Worm (Caenorhabditis elegans): ENCODE data around the gene degl-2.
"Not testable (repeated sequence)": the region's sequence is repeated elsewhere in the genome, so short reads cannot be mapped to it uniquely, and the experiment has no call there.

Gene degl-2

DNA sequence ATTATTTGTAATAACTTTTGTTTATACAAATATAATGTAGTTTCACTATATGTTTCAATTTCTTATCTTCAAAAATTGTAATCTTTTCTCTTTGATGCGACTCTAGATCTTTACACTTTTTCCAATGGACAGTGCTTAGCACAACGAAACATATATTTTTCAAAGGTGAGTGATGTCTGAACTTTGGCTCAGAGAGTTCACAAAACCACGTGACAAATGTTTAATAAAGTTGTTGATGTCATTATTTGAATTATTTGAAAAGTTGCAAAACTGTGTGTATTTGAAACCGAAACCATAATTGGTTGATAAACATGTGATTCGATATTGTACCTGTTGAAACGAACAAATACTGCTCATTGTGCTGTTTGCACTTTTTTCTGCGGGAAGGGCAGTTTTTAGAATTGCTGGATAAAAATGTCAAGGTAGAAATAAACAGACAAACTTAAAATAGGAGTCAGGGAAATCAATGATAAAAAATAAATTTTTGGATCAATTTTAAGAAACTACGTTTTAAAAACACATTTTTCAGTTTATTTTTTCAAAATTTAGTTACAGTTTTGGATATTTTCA lies 24.9 kb downstream of the degl-2 start:
- TF ChIP-seq unc-62 (GFP tag; optimal IDR thresholded peaks at IDR 0.05) = no peak

ce11 chrIV:9669969-9670368 lies 26.7 kb downstream of the degl-2 start:
- TF ChIP-seq unc-62 (GFP tag; optimal IDR thresholded peaks at IDR 0.05) = no peak

DNA sequence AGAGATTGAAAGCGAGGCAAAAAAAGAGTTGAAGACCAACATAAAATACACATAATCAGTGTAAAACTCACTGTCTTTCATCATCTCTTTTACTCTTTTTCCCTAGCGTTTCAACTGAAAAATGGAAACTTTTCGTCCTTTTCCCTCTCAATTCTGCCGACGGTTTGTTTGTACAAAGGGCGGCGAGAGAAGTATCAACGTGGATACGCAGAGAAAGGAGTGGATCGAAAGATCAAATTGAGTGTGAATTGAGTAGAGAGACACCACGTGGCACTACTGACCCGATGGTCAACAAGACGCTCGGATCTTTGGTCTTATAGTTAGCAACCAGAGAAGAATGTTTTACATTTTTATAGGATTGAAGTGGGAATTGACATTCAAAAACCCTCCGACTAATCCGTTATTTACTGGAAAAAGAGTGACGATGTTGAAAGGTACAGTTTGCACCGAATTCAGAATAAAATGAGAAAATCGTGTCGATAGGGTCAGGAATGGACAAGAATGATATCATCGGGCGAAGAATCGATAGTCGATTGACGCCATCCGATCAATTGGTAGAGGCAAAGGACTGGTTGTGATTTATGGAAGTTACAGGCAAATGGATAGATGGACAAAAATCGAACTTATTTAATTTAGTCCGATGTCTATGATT lies 27.8 kb downstream of the degl-2 start:
- TF ChIP-seq unc-62 (GFP tag; optimal IDR thresholded peaks at IDR 0.05) = no peak

DNA sequence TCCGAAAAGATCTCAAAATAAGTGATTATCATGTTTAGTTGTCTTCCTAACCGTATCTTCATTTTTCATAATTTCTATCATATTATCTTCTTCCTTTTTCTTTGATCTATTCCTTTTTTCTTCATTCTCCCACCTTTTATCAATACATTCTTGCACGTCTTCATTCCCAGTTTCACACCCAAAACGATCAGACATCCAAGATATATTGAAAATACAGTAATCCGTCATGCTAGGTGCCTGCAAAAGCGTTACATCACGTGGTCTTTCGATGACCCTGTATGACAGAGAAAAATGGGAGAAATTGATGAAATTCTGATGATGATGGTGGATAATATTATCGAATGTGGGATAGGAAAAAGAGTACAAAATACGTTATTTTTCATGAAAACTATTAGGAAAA lies 29.1 kb downstream of the degl-2 start:
- TF ChIP-seq unc-62 (GFP tag; optimal IDR thresholded peaks at IDR 0.05) = no peak

DNA sequence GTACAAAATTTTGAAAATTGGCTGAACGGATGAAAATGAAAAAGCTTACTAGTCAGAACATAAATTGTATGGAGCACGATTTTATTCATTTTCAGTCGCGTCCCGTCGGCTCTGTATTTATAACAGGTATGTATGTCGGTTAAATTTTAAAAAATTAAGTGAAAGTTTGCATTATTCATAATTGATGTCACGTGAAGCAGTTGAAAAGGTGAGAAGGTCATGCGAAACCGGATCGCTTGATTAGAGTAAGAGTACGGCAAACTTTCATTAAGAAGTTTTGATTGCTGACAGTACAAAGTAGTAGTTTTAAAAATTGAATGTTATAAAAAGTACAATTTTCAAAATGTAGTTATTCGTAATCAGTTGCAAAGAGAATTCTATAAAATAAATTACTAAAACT lies 29.9 kb downstream of the degl-2 start:
- no peak for TF ChIP-seq unc-62 (GFP tag; optimal IDR thresholded peaks at IDR 0.05)

ce11 chrIV:9673683-9674336 lies 30.5 kb downstream of the degl-2 start:
- no peak for TF ChIP-seq unc-62 (GFP tag; optimal IDR thresholded peaks at IDR 0.05)

ce11 chrIV:9675572-9675971 lies 32.3 kb downstream of the degl-2 start, which contains the start of gene nhr-34:
Gene nhr-34, minus strand, starts transcription at chrIV:9675672.
- no peak for TF ChIP-seq unc-62 (GFP tag; optimal IDR thresholded peaks at IDR 0.05)

ce11 chrIV:9676535-9676934 lies 33.2 kb downstream of the degl-2 start:
- no peak for TF ChIP-seq unc-62 (GFP tag; optimal IDR thresholded peaks at IDR 0.05)

ce11 chrIV:9677226-9677992 lies 34.1 kb downstream of the degl-2 start:
- no peak for TF ChIP-seq unc-62 (GFP tag; optimal IDR thresholded peaks at IDR 0.05)

DNA sequence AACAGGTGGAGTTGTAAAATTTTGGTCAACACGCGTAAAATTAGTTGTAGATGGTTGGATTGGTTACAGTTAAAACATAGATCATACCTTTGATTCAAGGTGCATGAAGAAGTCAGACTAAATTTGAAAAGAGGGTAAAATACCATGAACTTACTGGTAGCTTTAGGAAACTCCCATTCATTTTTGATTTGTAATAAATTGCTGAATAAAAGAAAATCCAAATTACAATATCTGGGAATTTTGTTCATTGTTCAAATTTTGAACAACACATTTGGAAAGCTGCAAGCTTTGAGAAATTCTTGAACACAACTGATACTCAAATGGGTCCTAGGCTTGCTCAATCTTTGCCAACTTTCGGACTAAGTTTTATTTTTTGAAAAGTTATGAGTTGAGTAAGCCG lies 34.7 kb downstream of the degl-2 start:
- TF ChIP-seq unc-62 (GFP tag; optimal IDR thresholded peaks at IDR 0.05) = no peak

DNA sequence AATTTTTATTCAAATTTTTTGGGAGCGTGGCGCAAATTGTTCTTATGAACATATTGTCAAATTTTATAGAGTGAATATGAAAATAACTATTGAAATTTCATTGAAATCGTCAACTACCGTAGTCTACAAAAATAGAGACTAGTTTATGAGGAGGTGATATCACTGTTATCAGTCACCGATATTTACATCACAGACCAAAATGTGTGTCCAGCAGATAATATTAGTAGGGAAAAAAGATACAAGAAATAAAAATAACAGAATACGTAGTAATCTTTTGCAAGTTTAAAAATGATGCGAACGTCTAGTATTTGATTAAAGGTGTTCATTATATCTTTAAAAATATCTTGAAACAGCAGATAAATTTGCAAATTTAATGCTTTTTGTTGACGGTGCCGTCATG lies 36.0 kb downstream of the degl-2 start:
- TF ChIP-seq unc-62 (GFP tag; optimal IDR thresholded peaks at IDR 0.05) = no peak

- no peak for TF ChIP-seq unc-62 (GFP tag; optimal IDR thresholded peaks at IDR 0.05)
Observed at ce11 chrIV:9680841-9681240, 37.6 kb downstream of the degl-2 start, which contains the start of gene ins-8. Gene ins-8, minus strand, starts transcription at chrIV:9680941.

- TF ChIP-seq unc-62 (GFP tag; optimal IDR thresholded peaks at IDR 0.05) = no peak
Observed at ce11 chrIV:9682514-9682913, 39.2 kb downstream of the degl-2 start, which contains the start of gene ins-7. Gene ins-7, minus strand, starts transcription at chrIV:9682845.

DNA sequence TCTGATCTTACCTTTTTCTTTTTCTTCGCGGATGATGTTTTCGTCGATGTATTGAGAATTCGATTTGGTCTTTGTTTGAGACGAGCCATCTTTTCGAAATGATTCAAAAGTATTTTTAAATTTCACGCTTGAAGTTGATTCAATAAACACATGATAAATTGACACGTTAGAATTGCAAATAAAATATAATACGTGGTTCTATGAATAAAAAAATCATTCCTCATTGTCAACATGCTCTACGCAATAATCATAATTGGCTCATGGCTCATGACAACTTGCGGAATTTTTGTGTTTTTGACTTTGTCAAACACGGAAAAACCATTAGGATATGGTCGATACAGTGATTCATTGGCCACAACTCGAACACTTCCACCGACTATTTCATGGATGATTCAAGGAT lies 40.1 kb downstream of the degl-2 start, which contains the start of the genes htas-1 and ZK1251.3:
Gene htas-1 (minus strand): TSS at position 101 of the 400 bp plus-strand sequence.
Gene ZK1251.3 (plus strand): TSS at position 226 of the 400 bp plus-strand sequence.
- no peak for TF ChIP-seq unc-62 (GFP tag; optimal IDR thresholded peaks at IDR 0.05)

- TF ChIP-seq unc-62 (GFP tag; optimal IDR thresholded peaks at IDR 0.05) = not testable (repeated sequence)
Observed at ce11 chrIV:9688715-9689114, 45.4 kb downstream of the degl-2 start, which contains the start of gene msp-76. Gene msp-76, plus strand, starts transcription at chrIV:9689015.

- TF ChIP-seq unc-62 (GFP tag; optimal IDR thresholded peaks at IDR 0.05) = no peak
Observed at ce11 chrIV:9690644-9691043, 47.4 kb downstream of the degl-2 start, which contains the start of gene sdz-36. Gene sdz-36, plus strand, starts transcription at chrIV:9690944.

All from whole organism, dauer.